Fruit fly (Drosophila melanogaster) S2 (cell line): ENCODE data around the gene CG5446.

Source experiments
- CG8478 ChIP-seq: fragments of >200 bp; optimal IDR thresholded peaks from 2 replicates; lab custom pipeline; 2018
- CTCF ChIP-seq, 2 experiments: fragments of >200 bp; optimal IDR thresholded peaks; 2 replicates each; lab custom pipeline; 2018

DNA sequence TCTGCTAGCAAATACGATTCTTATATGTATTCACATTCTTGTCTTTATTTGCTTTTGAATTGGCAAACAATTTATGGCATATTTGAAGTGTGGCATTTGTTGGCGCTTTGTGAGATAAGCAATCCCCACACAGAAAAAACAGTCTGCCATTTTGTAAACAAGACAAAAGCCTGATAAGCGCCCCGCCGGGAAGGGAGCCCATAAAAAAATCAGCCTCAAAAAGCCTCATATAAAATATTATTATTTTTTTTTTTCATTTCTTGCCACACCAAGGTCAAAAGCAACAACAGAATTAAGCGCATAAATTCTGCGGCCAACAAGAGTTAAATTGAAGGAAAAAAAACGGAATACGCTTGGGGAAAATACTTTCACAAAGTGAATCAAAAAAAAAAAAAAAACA lies 47.8 kb upstream of the CG5446 start:
- no peak for TF ChIP-seq CTCF (optimal IDR thresholded peaks at IDR 0.05; lab: Kevin White, UChicago)
- TF ChIP-seq CG8478 (lab: Kevin White, UChicago) = no peak
